Fruit fly (Drosophila melanogaster) whole organism, embryonic: Measurements from ENCODE around the gene Mst85C.

ENCODE experiments used
- Atf6 ChIP-seq: fragments of 200-800 bp; sonication (Bioruptor generic); IDR thresholded peaks from 2 replicates; pipeline ENCODE4 v1.3.6; 2022; ENCODE audit warnings: missing biosample characterization, missing genetic modification characterization
- Bteb2 ChIP-seq: fragments of 200-800 bp; sonication (Bioruptor generic); optimal IDR thresholded peaks from 2 replicates; lab custom pipeline; 2016; ENCODE audit warnings: missing biosample characterization, missing genetic modification characterization
- CG11560 ChIP-seq: fragments of 200-800 bp; sonication (Bioruptor generic); IDR thresholded peaks from 3 replicates; pipeline ENCODE4 v1.3.6; 2022; ENCODE audit warnings: missing biosample characterization, missing genetic modification characterization
- CG12236 ChIP-seq: fragments of 200-800 bp; sonication (Bioruptor generic); optimal IDR thresholded peaks from 2 replicates; lab custom pipeline; 2016; ENCODE audit warnings: missing biosample characterization, missing genetic modification characterization
- CG12659 ChIP-seq: fragments of 200-800 bp; sonication (Bioruptor generic); optimal IDR thresholded peaks from 3 replicates; lab custom pipeline; 2017; ENCODE audit warnings: mild to moderate bottlenecking, missing biosample characterization, missing genetic modification reagents, missing genetic modification characterization
- CG12744 ChIP-seq: fragments of 200-800 bp; sonication (Bioruptor generic); optimal IDR thresholded peaks from 2 replicates; lab custom pipeline; 2016; ENCODE audit warnings: missing biosample characterization, missing genetic modification characterization
- CG13123 ChIP-seq: fragments of 200-800 bp; sonication (Bioruptor generic); optimal IDR thresholded peaks from 2 replicates; lab custom pipeline; 2016; ENCODE audit warnings: missing biosample characterization, missing genetic modification characterization
- CG14441 ChIP-seq: fragments of 200-800 bp; sonication (Bioruptor generic); IDR thresholded peaks from 2 replicates; pipeline ENCODE4 v1.3.6; 2022; ENCODE audit warnings: missing biosample characterization, missing genetic modification characterization
- CG14965 ChIP-seq: fragments of 200-800 bp; sonication (Bioruptor generic); optimal IDR thresholded peaks from 2 replicates; lab custom pipeline; 2016; ENCODE audit warnings: missing biosample characterization, missing genetic modification characterization, borderline replicate concordance
- CG1647 ChIP-seq: fragments of 200-800 bp; sonication (Bioruptor generic); optimal IDR thresholded peaks from 3 replicates; lab custom pipeline; 2016; ENCODE audit warnings: missing biosample characterization, missing genetic modification characterization
- CG17186 ChIP-seq: fragments of 200-800 bp; sonication (Bioruptor generic); optimal IDR thresholded peaks from 3 replicates; lab custom pipeline; 2017; ENCODE audit warnings: missing biosample characterization, missing genetic modification reagents, missing genetic modification characterization
- CG1792 ChIP-seq: fragments of 200-800 bp; sonication (Bioruptor generic); optimal IDR thresholded peaks from 2 replicates; lab custom pipeline; 2016; ENCODE audit warnings: missing biosample characterization, missing genetic modification characterization
- CG18476 ChIP-seq: fragments of 200-800 bp; sonication (Bioruptor generic); optimal IDR thresholded peaks from 2 replicates; lab custom pipeline; 2016; ENCODE audit warnings: missing biosample characterization, mild to moderate bottlenecking, missing genetic modification characterization
- CG3163 ChIP-seq: fragments of 200-800 bp; sonication (Bioruptor generic); optimal IDR thresholded peaks from 3 replicates; lab custom pipeline; 2016; ENCODE audit warnings: missing biosample characterization, missing genetic modification characterization
- CG34376 ChIP-seq: fragments of 200-800 bp; sonication (Bioruptor generic); optimal IDR thresholded peaks from 2 replicates; lab custom pipeline; 2018; ENCODE audit warnings: missing biosample characterization, mild to moderate bottlenecking, missing genetic modification characterization
- CG4360 ChIP-seq: fragments of 200-800 bp; sonication (Bioruptor generic); IDR thresholded peaks from 2 replicates; pipeline ENCODE4 v1.3.6; 2022; ENCODE audit warnings: missing biosample characterization, missing genetic modification characterization
- CG4707 ChIP-seq: fragments of 200-800 bp; sonication (Bioruptor generic); optimal IDR thresholded peaks from 2 replicates; lab custom pipeline; 2018; ENCODE audit warnings: missing biosample characterization, mild to moderate bottlenecking, missing genetic modification characterization, moderate library complexity
- CG4730 ChIP-seq: fragments of 200-800 bp; sonication (Bioruptor generic); IDR thresholded peaks from 2 replicates; pipeline ENCODE4 v1.3.6; 2022; ENCODE audit warnings: missing biosample characterization, missing genetic modification characterization
- CG5953 ChIP-seq: fragments of 200-800 bp; sonication (Bioruptor generic); IDR thresholded peaks from 2 replicates; pipeline ENCODE4 v1.3.6; 2022; ENCODE audit warnings: missing biosample characterization, missing genetic modification characterization
- CG6254 ChIP-seq: fragments of 200-800 bp; sonication (Bioruptor generic); optimal IDR thresholded peaks from 3 replicates; lab custom pipeline; 2017; ENCODE audit warnings: mild to moderate bottlenecking, missing biosample characterization, missing genetic modification reagents, missing genetic modification characterization
- CG6765 ChIP-seq: fragments of 200-800 bp; sonication (Bioruptor generic); optimal IDR thresholded peaks from 3 replicates; lab custom pipeline; 2017; ENCODE audit warnings: missing biosample characterization, mild to moderate bottlenecking, missing genetic modification characterization
- CG7556 ChIP-seq: fragments of 200-800 bp; sonication (Bioruptor generic); optimal IDR thresholded peaks from 2 replicates; lab custom pipeline; 2017; ENCODE audit warnings: missing biosample characterization, mild to moderate bottlenecking, missing genetic modification characterization
- CG8765 ChIP-seq: fragments of 200-800 bp; sonication (Bioruptor generic); IDR thresholded peaks from 2 replicates; pipeline ENCODE4 v1.3.6; 2022; ENCODE audit warnings: missing biosample characterization, missing genetic modification characterization
- CG9215 ChIP-seq: fragments of 200-800 bp; sonication (Bioruptor generic); IDR thresholded peaks from 2 replicates; pipeline ENCODE4 v1.3.6; 2022; ENCODE audit warnings: missing biosample characterization, missing genetic modification characterization
- CG9817 ChIP-seq: fragments of 200-800 bp; sonication (Bioruptor generic); optimal IDR thresholded peaks from 2 replicates; lab custom pipeline; 2018; ENCODE audit warnings: missing biosample characterization, mild to moderate bottlenecking, missing genetic modification characterization, moderate library complexity
- CoRest ChIP-seq: fragments of 200-800 bp; sonication (Bioruptor generic); optimal IDR thresholded peaks from 3 replicates; lab custom pipeline; 2018; ENCODE audit warnings: missing biosample characterization, mild to moderate bottlenecking, missing genetic modification characterization, moderate library complexity
- Deaf1 ChIP-seq: fragments of 200-800 bp; optimal IDR thresholded peaks from 3 replicates; lab custom pipeline; 2019; ENCODE audit warnings: missing biosample characterization, mild to moderate bottlenecking, missing genetic modification characterization, moderate library complexity
- Dref ChIP-seq: fragments of 200-800 bp; sonication (Bioruptor generic); IDR thresholded peaks from 2 replicates; pipeline ENCODE4 v1.3.6; 2022; ENCODE audit warnings: missing biosample characterization, missing genetic modification characterization
- E2f2 ChIP-seq: fragments of 200-800 bp; sonication (Bioruptor generic); IDR thresholded peaks from 2 replicates; pipeline ENCODE4 v1.3.6; 2022; ENCODE audit warnings: missing biosample characterization, missing genetic modification characterization
- Eip74EF ChIP-seq, 2 experiments: fragments of 200-800 bp in 1 of 2; fragments of >200 bp in 1 of 2; sonication (Bioruptor generic) in 1 of 2; optimal IDR thresholded peaks; 2 replicates each; lab custom pipeline; 2017 to 2019; ENCODE audit warnings: missing biosample characterization in 2 of 2, missing genetic modification characterization in 2 of 2, mild to moderate bottlenecking in 1 of 2, moderate library complexity in 1 of 2
- H15 ChIP-seq: fragments of 200-800 bp; sonication (Bioruptor generic); IDR thresholded peaks from 3 replicates; pipeline ENCODE4 v1.3.6; 2022; ENCODE audit warnings: missing biosample characterization, missing genetic modification characterization
- Hr3 ChIP-seq: fragments of 200-800 bp; sonication (Bioruptor generic); optimal IDR thresholded peaks from 3 replicates; lab custom pipeline; 2016; ENCODE audit warnings: missing biosample characterization, missing genetic modification characterization
- Hsf ChIP-seq: fragments of 200-800 bp; sonication (Bioruptor generic); optimal IDR thresholded peaks from 3 replicates; lab custom pipeline; 2016; ENCODE audit warnings: missing biosample characterization, missing genetic modification characterization
- Kr ChIP-seq: fragments of 200-800 bp; sonication (Bioruptor generic); optimal IDR thresholded peaks from 2 replicates; lab custom pipeline; 2017; ENCODE audit warnings: missing biosample characterization, mild to moderate bottlenecking, missing genetic modification characterization
- NfI ChIP-seq: fragments of 200-800 bp; sonication (Bioruptor generic); optimal IDR thresholded peaks from 3 replicates; lab custom pipeline; 2018; ENCODE audit warnings: missing biosample characterization, mild to moderate bottlenecking, missing genetic modification characterization, moderate library complexity
- Opbp ChIP-seq: fragments of 200-800 bp; sonication (Bioruptor generic); IDR thresholded peaks from 3 replicates; pipeline ENCODE4 v1.3.6; 2022; ENCODE audit warnings: missing biosample characterization, missing genetic modification characterization; ENCODE audit not compliant: partially characterized antibody
- Sox102F ChIP-seq: fragments of 200-800 bp; sonication (Bioruptor generic); optimal IDR thresholded peaks from 2 replicates; lab custom pipeline; 2018; ENCODE audit warnings: missing biosample characterization, mild to moderate bottlenecking, missing genetic modification characterization, moderate library complexity
- ap ChIP-seq: fragments of 200-800 bp; sonication (Bioruptor generic); IDR thresholded peaks from 2 replicates; pipeline ENCODE4 v1.3.6; 2022; ENCODE audit warnings: missing biosample characterization, missing genetic modification characterization
- caup ChIP-seq: fragments of 200-800 bp; sonication (Bioruptor generic); optimal IDR thresholded peaks from 3 replicates; lab custom pipeline; 2017; ENCODE audit warnings: missing biosample characterization, mild to moderate bottlenecking, missing genetic modification characterization, moderate library complexity; ENCODE audit not compliant: severe bottlenecking
- danr ChIP-seq: fragments of 200-800 bp; sonication (Bioruptor generic); IDR thresholded peaks from 2 replicates; pipeline ENCODE4 v1.3.6; 2022; ENCODE audit warnings: missing biosample characterization, missing genetic modification characterization
- ewg ChIP-seq: fragments of 200-800 bp; sonication (Bioruptor generic); optimal IDR thresholded peaks from 3 replicates; lab custom pipeline; 2017; ENCODE audit warnings: mild to moderate bottlenecking, missing biosample characterization, missing genetic modification reagents, missing genetic modification characterization
- gcm ChIP-seq: fragments of 200-800 bp; sonication (Bioruptor generic); optimal IDR thresholded peaks from 2 replicates; lab custom pipeline; 2019; ENCODE audit warnings: missing biosample characterization, mild to moderate bottlenecking, missing genetic modification characterization, moderate library complexity
- gro ChIP-seq: fragments of 200-800 bp; sonication (Bioruptor generic); optimal IDR thresholded peaks from 2 replicates; lab custom pipeline; 2016; ENCODE audit warnings: missing biosample characterization, missing genetic modification characterization
- insv ChIP-seq, 2 experiments: fragments of 200-800 bp; sonication (Bioruptor generic); optimal IDR thresholded peaks; 3 replicates each; lab custom pipeline; 2016 to 2018; ENCODE audit warnings: missing biosample characterization in 2 of 2, missing genetic modification characterization in 2 of 2
- klu ChIP-seq: fragments of 200-800 bp; sonication (Bioruptor generic); IDR thresholded peaks from 2 replicates; pipeline ENCODE4 v1.3.6; 2022; ENCODE audit warnings: missing biosample characterization, missing genetic modification characterization
- pan ChIP-seq, 4 experiments: fragments of >200 bp in 3 of 4; fragments of 200-800 bp in 1 of 4; sonication (Bioruptor generic) in 1 of 4; optimal IDR thresholded peaks in 3 of 4; IDR thresholded peaks in 1 of 4; 2 replicates each; pipeline versions ENCODE4 v1.3.6 to Lab custom; 2017 to 2022; ENCODE audit warnings: missing biosample characterization in 2 of 4, missing genetic modification characterization in 2 of 4, mixed read lengths in 1 of 4
- peb ChIP-seq: fragments of 200-800 bp; sonication (Bioruptor generic); IDR thresholded peaks from 2 replicates; pipeline ENCODE4 v1.3.6; 2022; ENCODE audit warnings: missing biosample characterization, missing genetic modification characterization
- repo ChIP-seq: fragments of 200-800 bp; sonication (Bioruptor generic); optimal IDR thresholded peaks from 2 replicates; lab custom pipeline; 2016; ENCODE audit warnings: missing biosample characterization, missing genetic modification characterization
- ro ChIP-seq: fragments of 200-800 bp; sonication (Bioruptor generic); IDR thresholded peaks from 2 replicates; pipeline ENCODE4 v1.3.6; 2022; ENCODE audit warnings: missing biosample characterization, missing genetic modification characterization

Gene Mst85C

dm6 chr3R:9013765-9014380 is 34.6 kb upstream of the Mst85C start (continued):
- TF ChIP-seq Bteb2 (GFP tag; lab: Kevin White, UChicago): peak; percentile 60
- peak; percentile 49 for TF ChIP-seq CG1647 (GFP tag; lab: Kevin White, UChicago)
- TF ChIP-seq CG12659 (GFP tag; lab: Kevin White, UChicago): peak; percentile 61
- peak; percentile 39; the same call in 1 of the 2 replicates for TF ChIP-seq Atf6
- TF ChIP-seq NfI (GFP tag; lab: Kevin White, UChicago): peak; percentile 44
- TF ChIP-seq CG17186 (GFP tag; lab: Kevin White, UChicago): peak; percentile 35
- TF ChIP-seq caup (GFP tag; lab: Kevin White, UChicago): peak; percentile 31
- no peak for TF ChIP-seq CG4730 (GFP tag; lab: Robert Waterston, UW)
- 0 out of 3 replicates have a peak, but pooled peaks have one; percentile 45 for TF ChIP-seq Opbp
- TF ChIP-seq CG1792 (GFP tag; lab: Kevin White, UChicago): peak; percentile 18
- TF ChIP-seq ewg (GFP tag; lab: Kevin White, UChicago): peak; percentile 45
- TF ChIP-seq ro (GFP tag; lab: Robert Waterston, UW): no peak
- TF ChIP-seq CG12236: peak; percentile 0
- TF ChIP-seq CG14965 (GFP tag; lab: Kevin White, UChicago): no peak
- TF ChIP-seq Eip74EF (GFP tag; optimal IDR thresholded peaks at IDR 0.05; lab: Kevin White, UChicago): no peak
- TF ChIP-seq CG9215 (GFP tag; lab: Robert Waterston, UW): peak; percentile 47; the same call in 1 of the 2 replicates
- TF ChIP-seq E2f2 (GFP tag; lab: Robert Waterston, UW): peak; percentile 35; the same call in 1 of the 2 replicates
- TF ChIP-seq Hsf (GFP tag; lab: Kevin White, UChicago): peak; percentile 52
- TF ChIP-seq CG3163 (GFP tag; lab: Kevin White, UChicago): peak; percentile 56
- no peak for TF ChIP-seq pan (optimal IDR thresholded peaks at IDR 0.05; lab: Kevin White, UChicago)
- TF ChIP-seq pan (GFP tag; optimal IDR thresholded peaks at IDR 0.05 in 1 of 2, IDR thresholded peaks at IDR 0.05 in 1 of 2): peak in 1 of 2 experiments; percentile 36
- no peak for TF ChIP-seq CG11560 (tag; lab: Robert Waterston, UW)
- peak; percentile 7 for TF ChIP-seq gcm
- no peak for TF ChIP-seq Kr
- 0 out of 2 replicates have a peak, but pooled peaks have one; percentile 23 for TF ChIP-seq Dref (GFP tag; lab: Robert Waterston, UW)
- 0 out of 2 replicates have a peak, but pooled peaks have one; percentile 6 for TF ChIP-seq peb (GFP tag; lab: Robert Waterston, UW)
- TF ChIP-seq gro (GFP tag; lab: Kevin White, UChicago): peak; percentile 67
- peak; percentile 73 for TF ChIP-seq CG34376 (GFP tag; lab: Kevin White, UChicago)
- no peak for TF ChIP-seq CG8765 (GFP tag; lab: Robert Waterston, UW)
- TF ChIP-seq klu (GFP tag; lab: Robert Waterston, UW): no peak
- peak; percentile 66 for TF ChIP-seq CG7556 (GFP tag; lab: Kevin White, UChicago)
- no peak for TF ChIP-seq repo
- TF ChIP-seq Sox102F (GFP tag; lab: Kevin White, UChicago): no peak
- TF ChIP-seq CG5953: no peak
- no peak for TF ChIP-seq danr (GFP tag; lab: Robert Waterston, UW)
- no peak for TF ChIP-seq CG4707 (GFP tag; lab: Kevin White, UChicago)
- TF ChIP-seq CG9817: peak; percentile 28
- TF ChIP-seq CG4360 (GFP tag; lab: Robert Waterston, UW): no peak
- TF ChIP-seq CG6254 (GFP tag; lab: Kevin White, UChicago): no peak
- TF ChIP-seq CG12744 (GFP tag; lab: Kevin White, UChicago): peak; percentile 27
- TF ChIP-seq Deaf1 (tag; lab: Kevin White, UChicago): no peak
- TF ChIP-seq ap: no peak
- peak; percentile 60 for TF ChIP-seq CoRest (tag; lab: Kevin White, UChicago)
- peak in 1 of 2 experiments; percentile 15 for TF ChIP-seq insv (GFP tag; optimal IDR thresholded peaks at IDR 0.05; lab: Kevin White, UChicago)
- peak; percentile 17 for TF ChIP-seq CG18476 (GFP tag; lab: Kevin White, UChicago)
- TF ChIP-seq Hr3: peak; percentile 16
- TF ChIP-seq CG6765 (GFP tag; lab: Kevin White, UChicago): peak; percentile 9
- no peak for TF ChIP-seq CG14441 (GFP tag; lab: Robert Waterston, UW)
- TF ChIP-seq CG13123: peak; percentile 49
- 0 out of 3 replicates have a peak, but pooled peaks have one; percentile 37 for TF ChIP-seq H15 (GFP tag; lab: Robert Waterston, UW)
